Fruit fly (Drosophila melanogaster): ENCODE measurements around the gene CG5039.

Gene CG5039

DNA sequence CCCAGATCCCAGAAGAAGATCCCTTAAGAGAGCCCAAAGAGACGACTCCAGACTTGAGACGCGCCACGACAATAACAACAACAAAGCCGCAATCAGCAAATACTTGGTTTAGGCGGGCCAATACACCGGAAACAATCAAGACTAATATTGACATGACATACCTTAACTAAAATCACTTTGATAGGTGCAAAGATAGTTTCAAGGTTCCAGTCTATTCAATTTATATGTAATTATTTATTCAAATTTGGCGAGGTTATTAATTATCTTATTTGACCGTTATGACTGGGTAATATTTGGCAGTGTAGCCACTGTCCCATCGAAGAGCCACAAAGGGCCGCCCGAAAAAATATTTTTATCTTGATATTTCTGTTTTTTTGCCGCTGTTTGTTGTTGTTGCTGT is 38.0 kb upstream of the CG5039 start (continued):
- TF ChIP-seq BEAF-32 (GFP tag; optimal IDR thresholded peaks at IDR 0.05) (no peak), D (optimal IDR thresholded peaks at IDR 0.05) (no peak), D (GFP tag; optimal IDR thresholded peaks at IDR 0.05) (peak; percentile 58), CG13123 (GFP tag; optimal IDR thresholded peaks at IDR 0.05) (no peak), insv (GFP tag; optimal IDR thresholded peaks at IDR 0.05) (no peak), CG32532 (GFP tag; IDR thresholded peaks at IDR 0.05) (peak; percentile 36; the same call in 1 of the 2 replicates), z (GFP tag; IDR thresholded peaks at IDR 0.05) (no peak), nerfin-2 (GFP tag; IDR thresholded peaks at IDR 0.05; ENCODE audit: partially characterized antibody) (no peak), disco-r (GFP tag; optimal IDR thresholded peaks at IDR 0.05) (no peak), Dref (GFP tag; IDR thresholded peaks at IDR 0.05) (no peak), ham (GFP tag; IDR thresholded peaks at IDR 0.05) (no peak), Side (GFP tag; optimal IDR thresholded peaks at IDR 0.05) (no peak), dysf (GFP tag; IDR thresholded peaks at IDR 0.05) (peak; percentile 60; the same call in 1 of the 3 replicates), Deaf1 (tag; optimal IDR thresholded peaks at IDR 0.05) (no peak), yki (optimal IDR thresholded peaks at IDR 0.05) (no peak), CG17186 (GFP tag; optimal IDR thresholded peaks at IDR 0.05) (no peak), E2f1 (GFP tag; IDR thresholded peaks at IDR 0.05) (peak; percentile 44; the same call in 1 of the 2 replicates), Ptx1 (GFP tag; IDR thresholded peaks at IDR 0.05) (peak; percentile 64; the same call in 1 of the 2 replicates), pum (GFP tag; optimal IDR thresholded peaks at IDR 0.05) (peak; percentile 43), lbe (GFP tag; optimal IDR thresholded peaks at IDR 0.05) (peak; percentile 96), zfh1 (GFP tag; IDR thresholded peaks at IDR 0.05) (peak; percentile 87), luna (GFP tag; optimal IDR thresholded peaks at IDR 0.05) (no peak), CG4617 (GFP tag; optimal IDR thresholded peaks at IDR 0.05; ENCODE audit: borderline replicate concordance) (no peak), psq (GFP tag; optimal IDR thresholded peaks at IDR 0.05) (no peak), CG17568 (GFP tag; optimal IDR thresholded peaks at IDR 0.05) (no peak), CG6854 (GFP tag; optimal IDR thresholded peaks at IDR 0.05) (no peak), Camta (GFP tag; optimal IDR thresholded peaks at IDR 0.05) (peak; percentile 26), chif (GFP tag; optimal IDR thresholded peaks at IDR 0.05) (peak; percentile 27 to 54), Atf-2 (GFP tag; optimal IDR thresholded peaks at IDR 0.05) (no peak), CG3163 (GFP tag; optimal IDR thresholded peaks at IDR 0.05) (no peak), NC2β (GFP tag; optimal IDR thresholded peaks at IDR 0.05) (peak; percentile 37), CG16779 (GFP tag; IDR thresholded peaks at IDR 0.05) (no peak), Ets97D (GFP tag; optimal IDR thresholded peaks at IDR 0.05) (no peak), CG7963 (GFP tag; IDR thresholded peaks at IDR 0.05; ENCODE audit: partially characterized antibody) (no peak), gsb-n (tag; optimal IDR thresholded peaks at IDR 0.05) (peak; percentile 13), Drgx (GFP tag; IDR thresholded peaks at IDR 0.05) (peak; percentile 28; the same call in 1 of the 2 replicates), ssp (GFP tag; IDR thresholded peaks at IDR 0.05) (peak; percentile 22; the same call in 1 of the 2 replicates), CG7839 (tag; optimal IDR thresholded peaks at IDR 0.05) (peak; percentile 70), en (GFP tag; optimal IDR thresholded peaks at IDR 0.05) (no peak), Med (GFP tag) (peak; percentile 84), CG14710 (tag; optimal IDR thresholded peaks at IDR 0.05) (peak; percentile 60), repo (GFP tag; optimal IDR thresholded peaks at IDR 0.05) (no peak), Blimp-1 (GFP tag; optimal IDR thresholded peaks at IDR 0.05) (peak; percentile 55), Hr39 (optimal IDR thresholded peaks at IDR 0.05) (no peak), eyg (GFP tag; optimal IDR thresholded peaks at IDR 0.05) (no peak), Bteb2 (GFP tag; optimal IDR thresholded peaks at IDR 0.05) (no peak), CG11560 (tag; IDR thresholded peaks at IDR 0.05) (peak; percentile 28; the same call in 1 of the 3 replicates), crp (GFP tag; optimal IDR thresholded peaks at IDR 0.05) (no peak), CG15514 (GFP tag; optimal IDR thresholded peaks at IDR 0.05) (no peak), fd64A (GFP tag; optimal IDR thresholded peaks at IDR 0.05) (no peak), Oli (tag; optimal IDR thresholded peaks at IDR 0.05) (peak; percentile 60), Spps (tag; optimal IDR thresholded peaks at IDR 0.05) (peak; percentile 20)

All from whole organism, embryonic.